Worm (Caenorhabditis elegans) whole organism, L4 larva: ENCODE results near the gene shpk-1.

Experiments used
- ama-1 ChIP-seq: fragments of 150-350 bp; optimal IDR thresholded peaks from 2 replicates; lab custom pipeline; 2014; ENCODE audit warnings: inconsistent platforms, mixed read lengths
- daf-16 ChIP-seq, 3 experiments: sonication (generic microtip); optimal IDR thresholded peaks; 2 replicates each; lab custom pipeline; 2016 to 2017; ENCODE audit warnings: missing genetic modification characterization in 3 of 3, missing genetic modification reagents in 3 of 3, mild to moderate bottlenecking in 2 of 3, missing compliant biosample characterization in 2 of 3, missing biosample characterization in 1 of 3, moderate library complexity in 1 of 3
- fkh-10 ChIP-seq: fragments of 150-350 bp; optimal IDR thresholded peaks from 2 replicates; lab custom pipeline; 2014; ENCODE audit warnings: missing biosample characterization, missing genetic modification reagents, missing genetic modification characterization
- nhr-25 ChIP-seq: sonication (generic microtip); optimal IDR thresholded peaks from 2 replicates; lab custom pipeline; 2017; ENCODE audit warnings: missing genetic modification characterization, mild to moderate bottlenecking, missing compliant biosample characterization, antibody characterized with exemption, moderate library complexity, borderline replicate concordance; ENCODE audit not compliant: insufficient read depth
- ztf-11 ChIP-seq: fragments of 150-350 bp; optimal IDR thresholded peaks from 2 replicates; lab custom pipeline; 2014; ENCODE audit warnings: missing biosample characterization, missing genetic modification characterization

DNA sequence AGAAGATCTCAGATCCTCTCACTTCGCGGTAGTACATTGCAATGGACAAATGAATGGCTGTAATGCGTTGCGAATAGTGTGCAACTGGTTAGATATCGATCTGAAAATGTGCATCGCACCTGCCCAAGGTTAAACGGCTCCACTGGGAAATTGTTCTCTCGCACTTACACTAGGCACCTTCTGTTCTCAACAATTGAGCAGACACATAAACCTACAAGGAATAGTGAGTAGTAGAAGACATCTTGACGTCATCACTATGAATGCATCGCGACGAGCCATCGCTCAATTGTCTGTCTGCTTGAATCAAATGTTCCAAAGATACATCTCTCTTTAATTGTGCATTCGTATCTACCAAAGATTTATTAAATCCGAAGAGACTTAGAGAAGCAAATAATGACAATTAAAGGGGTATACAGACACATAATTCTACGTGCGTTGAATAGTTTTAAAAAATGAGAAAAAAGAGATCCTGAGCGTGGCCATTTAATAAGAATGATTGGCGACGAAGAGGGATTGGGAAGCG lies 44.8 kb upstream of the shpk-1 start, which contains the start of gene T05D4.2:
- no peak for TF ChIP-seq nhr-25 (tag; lab: Kevin White, UChicago)
- peak; percentile 57 for TF ChIP-seq ama-1
- TF ChIP-seq fkh-10 (GFP tag; lab: Kevin White, UChicago) = no peak
- TF ChIP-seq ztf-11 = no peak
- no peak for TF ChIP-seq daf-16 (GFP tag; optimal IDR thresholded peaks at IDR 0.05; lab: Kevin White, UChicago)
- TF ChIP-seq daf-16 (tag; optimal IDR thresholded peaks at IDR 0.05; lab: Kevin White, UChicago) = no peak
